Worm (Caenorhabditis elegans) whole organism, L2 larva: Measurements from ENCODE around the gene C49F5.3.

Experiments used
- C34F6.9 ChIP-seq: fragments of 150-350 bp; optimal IDR thresholded peaks from 2 replicates; lab custom pipeline; 2014; ENCODE audit warnings: missing biosample characterization, missing genetic modification characterization
- F13H6.1 ChIP-seq: sonication (generic microtip); optimal IDR thresholded peaks from 2 replicates; lab custom pipeline; 2016; ENCODE audit warnings: missing genetic modification characterization, missing compliant biosample characterization
- R02D3.7 ChIP-seq: fragments of 150-350 bp; optimal IDR thresholded peaks from 2 replicates; lab custom pipeline; 2014; ENCODE audit warnings: missing biosample characterization, missing genetic modification characterization
- Y55F3AM.14 ChIP-seq: fragments of 200-800 bp; sonication (Bioruptor generic); optimal IDR thresholded peaks from 2 replicates; lab custom pipeline; 2018; ENCODE audit warnings: mild to moderate bottlenecking, missing genetic modification characterization, missing compliant biosample characterization
- ZK546.5 ChIP-seq: sonication (generic microtip); optimal IDR thresholded peaks from 2 replicates; lab custom pipeline; 2017; ENCODE audit warnings: missing biosample characterization, missing genetic modification characterization
- alr-1 ChIP-seq: fragments of 150-350 bp; optimal IDR thresholded peaks from 2 replicates; lab custom pipeline; 2014; ENCODE audit warnings: missing biosample characterization, missing genetic modification characterization
- ama-1 ChIP-seq: fragments of 150-350 bp; optimal IDR thresholded peaks from 2 replicates; lab custom pipeline; 2018; ENCODE audit warnings: inconsistent platforms
- blmp-1 ChIP-seq: sonication (generic microtip); optimal IDR thresholded peaks from 2 replicates; lab custom pipeline; 2017; ENCODE audit warnings: missing genetic modification characterization, mild to moderate bottlenecking, missing compliant biosample characterization, antibody characterized with exemption, moderate library complexity; ENCODE audit not compliant: insufficient read depth
- ceh-16 ChIP-seq: fragments of 150-350 bp; optimal IDR thresholded peaks from 2 replicates; lab custom pipeline; 2014; ENCODE audit warnings: missing biosample characterization, missing genetic modification characterization
- ceh-82 ChIP-seq: fragments of 150-350 bp; optimal IDR thresholded peaks from 2 replicates; lab custom pipeline; 2014; ENCODE audit warnings: missing biosample characterization, missing genetic modification characterization
- crh-2 ChIP-seq: sonication (generic microtip); optimal IDR thresholded peaks from 2 replicates; lab custom pipeline; 2017; ENCODE audit warnings: missing biosample characterization, missing genetic modification characterization
- dmd-4 ChIP-seq: sonication (generic microtip); optimal IDR thresholded peaks from 2 replicates; lab custom pipeline; 2017; ENCODE audit warnings: missing biosample characterization, missing genetic modification characterization
- egl-27 ChIP-seq: sonication (generic microtip); optimal IDR thresholded peaks from 3 replicates; lab custom pipeline; 2017; ENCODE audit warnings: missing biosample characterization, missing genetic modification reagents, missing genetic modification characterization
- elt-1 ChIP-seq: fragments of 150-350 bp; optimal IDR thresholded peaks from 2 replicates; lab custom pipeline; 2014; ENCODE audit warnings: missing biosample characterization, missing genetic modification characterization
- elt-3 ChIP-seq: sonication (generic microtip); optimal IDR thresholded peaks from 2 replicates; lab custom pipeline; 2017; ENCODE audit warnings: missing biosample characterization, missing genetic modification characterization
- gmeb-1 ChIP-seq: fragments of 150-350 bp; optimal IDR thresholded peaks from 2 replicates; lab custom pipeline; 2014; ENCODE audit warnings: missing biosample characterization, missing genetic modification characterization
- lin-13 ChIP-seq: fragments of 150-350 bp; optimal IDR thresholded peaks from 2 replicates; lab custom pipeline; 2014; ENCODE audit warnings: missing biosample characterization, missing genetic modification reagents, missing genetic modification characterization
- lin-39 ChIP-seq: fragments of 150-350 bp; optimal IDR thresholded peaks from 2 replicates; lab custom pipeline; 2014; ENCODE audit warnings: missing biosample characterization, missing genetic modification reagents, missing genetic modification characterization
- lsy-2 ChIP-seq, 2 experiments: fragments of 150-350 bp in 1 of 2; sonication (generic microtip) in 1 of 2; optimal IDR thresholded peaks; 2 replicates each; lab custom pipeline; 2014 to 2017; ENCODE audit warnings: missing biosample characterization in 2 of 2, missing genetic modification characterization in 2 of 2
- mab-5 ChIP-seq: fragments of 150-350 bp; optimal IDR thresholded peaks from 2 replicates; lab custom pipeline; 2014; ENCODE audit warnings: missing biosample characterization, missing genetic modification characterization
- mdl-1 ChIP-seq, 2 experiments: fragments of 150-350 bp in 1 of 2; sonication (generic microtip) in 1 of 2; optimal IDR thresholded peaks; 2 replicates each; lab custom pipeline; 2017; ENCODE audit warnings: missing biosample characterization in 2 of 2, missing genetic modification characterization in 2 of 2
- nhr-10 ChIP-seq: sonication (generic microtip); optimal IDR thresholded peaks from 2 replicates; lab custom pipeline; 2017; ENCODE audit warnings: missing biosample characterization, missing genetic modification characterization
- nhr-21 ChIP-seq: fragments of 150-350 bp; optimal IDR thresholded peaks from 2 replicates; lab custom pipeline; 2014; ENCODE audit warnings: missing biosample characterization, missing genetic modification characterization
- nhr-23 ChIP-seq: fragments of 150-350 bp; optimal IDR thresholded peaks from 2 replicates; lab custom pipeline; 2014; ENCODE audit warnings: missing biosample characterization, missing genetic modification reagents, missing genetic modification characterization
- nhr-237 ChIP-seq: fragments of 150-350 bp; optimal IDR thresholded peaks from 2 replicates; lab custom pipeline; 2014; ENCODE audit warnings: missing biosample characterization, missing genetic modification characterization
- nhr-6 ChIP-seq: fragments of 150-350 bp; optimal IDR thresholded peaks from 2 replicates; lab custom pipeline; 2014; ENCODE audit warnings: missing biosample characterization, missing genetic modification characterization
- nhr-77 ChIP-seq: fragments of 150-350 bp; optimal IDR thresholded peaks from 2 replicates; lab custom pipeline; 2014; ENCODE audit warnings: missing biosample characterization, missing genetic modification characterization
- peb-1 ChIP-seq: fragments of 150-350 bp; optimal IDR thresholded peaks from 2 replicates; lab custom pipeline; 2014; ENCODE audit warnings: missing biosample characterization, missing genetic modification characterization
- sem-4 ChIP-seq: fragments of 150-350 bp; optimal IDR thresholded peaks from 2 replicates; lab custom pipeline; 2014; ENCODE audit warnings: missing biosample characterization, missing genetic modification reagents, missing genetic modification characterization
- skn-1 ChIP-seq: sonication (generic microtip); optimal IDR thresholded peaks from 2 replicates; lab custom pipeline; 2017; ENCODE audit warnings: missing biosample characterization, missing genetic modification characterization
- sma-3 ChIP-seq: sonication (generic microtip); optimal IDR thresholded peaks from 2 replicates; lab custom pipeline; 2016; ENCODE audit warnings: missing genetic modification reagents, missing genetic modification characterization, missing compliant biosample characterization
- sma-9 ChIP-seq, 2 experiments: fragments of 150-350 bp in 1 of 2; sonication (generic microtip) in 1 of 2; optimal IDR thresholded peaks; 2 replicates each; lab custom pipeline; 2014 to 2016; ENCODE audit warnings: missing genetic modification characterization in 2 of 2, mild to moderate bottlenecking in 1 of 2, missing biosample characterization in 1 of 2, missing compliant biosample characterization in 1 of 2, missing genetic modification reagents in 1 of 2, moderate library complexity in 1 of 2
- snpc-4 ChIP-seq: fragments of 150-350 bp; optimal IDR thresholded peaks from 2 replicates; lab custom pipeline; 2014; ENCODE audit warnings: missing biosample characterization, missing genetic modification characterization
- unc-39 ChIP-seq: fragments of 150-350 bp; optimal IDR thresholded peaks from 2 replicates; lab custom pipeline; 2014; ENCODE audit warnings: missing biosample characterization, missing genetic modification characterization
- unc-55 ChIP-seq: fragments of 150-350 bp; sonication (generic microtip); optimal IDR thresholded peaks from 3 replicates; lab custom pipeline; 2014; ENCODE audit warnings: missing biosample characterization, missing genetic modification reagents, missing genetic modification characterization
- unc-62 ChIP-seq: fragments of 150-350 bp; optimal IDR thresholded peaks from 2 replicates; lab custom pipeline; 2014; ENCODE audit warnings: missing biosample characterization, missing genetic modification reagents, missing genetic modification characterization
- ztf-1 ChIP-seq: fragments of 200-800 bp; sonication (Bioruptor generic); conservative IDR thresholded peaks from 2 replicates; pipeline ENCODE4 v1.3.6; 2022; ENCODE audit warnings: missing genetic modification characterization, missing compliant biosample characterization
- ztf-11 ChIP-seq: sonication (generic microtip); optimal IDR thresholded peaks from 2 replicates; lab custom pipeline; 2017; ENCODE audit warnings: missing biosample characterization, missing genetic modification characterization
- ztf-4 ChIP-seq: fragments of 150-350 bp; optimal IDR thresholded peaks from 2 replicates; lab custom pipeline; 2014; ENCODE audit warnings: missing biosample characterization, missing genetic modification characterization

The C49F5.3 gene

DNA sequence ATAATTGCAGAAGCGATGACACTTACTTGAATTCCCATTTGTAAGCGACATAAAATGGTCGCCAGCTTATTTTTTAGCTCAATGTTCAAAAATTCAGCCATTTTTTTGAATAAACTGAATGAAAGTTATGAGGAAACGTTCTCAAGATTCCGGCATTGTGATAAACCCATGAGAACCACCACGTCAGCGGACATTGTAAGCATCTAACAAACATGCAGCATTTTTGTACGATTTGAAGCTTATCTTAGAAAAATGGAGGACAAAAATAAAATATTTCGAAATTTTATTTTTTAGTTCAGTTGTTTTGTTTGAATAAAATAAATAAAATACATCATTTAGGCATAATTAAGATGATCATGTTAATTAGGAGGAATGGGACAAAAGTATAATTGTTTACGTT lies 30.2 kb downstream of the C49F5.3 start, which contains the start of gene T08D10.4:
T08D10.4 (minus strand) TSS at position 101 of the 400 bp plus-strand sequence.
- TF ChIP-seq dmd-4 (tag; lab: Kevin White, UChicago), result no peak
- no peak for TF ChIP-seq skn-1 (tag; lab: Kevin White, UChicago)
- TF ChIP-seq alr-1 (tag; lab: Kevin White, UChicago), result no peak
- TF ChIP-seq snpc-4 (tag; lab: Kevin White, UChicago), result no peak
- TF ChIP-seq nhr-77 (tag; lab: Kevin White, UChicago), result no peak
- TF ChIP-seq unc-62 (GFP tag; lab: Kevin White, UChicago), result no peak
- TF ChIP-seq ceh-82 (tag; lab: Kevin White, UChicago), result no peak
- TF ChIP-seq ztf-4 (tag; lab: Kevin White, UChicago), result no peak
- no peak for TF ChIP-seq egl-27 (tag; lab: Kevin White, UChicago)
- no peak for TF ChIP-seq ztf-1 (GFP tag; lab: Robert Waterston, UW)
- no peak for TF ChIP-seq nhr-10 (tag; lab: Kevin White, UChicago)
- TF ChIP-seq lin-39 (tag; lab: Kevin White, UChicago), result no peak
- no peak for TF ChIP-seq ZK546.5 (tag; lab: Kevin White, UChicago)
- TF ChIP-seq lsy-2 (tag; optimal IDR thresholded peaks at IDR 0.05; lab: Kevin White, UChicago), result no peak

- no peak for TF ChIP-seq unc-62 (GFP tag; lab: Kevin White, UChicago)
- no peak for TF ChIP-seq nhr-23
- TF ChIP-seq elt-1 (tag; lab: Kevin White, UChicago), result no peak
- no peak for TF ChIP-seq mdl-1 (tag; optimal IDR thresholded peaks at IDR 0.05; lab: Kevin White, UChicago)
- no peak for TF ChIP-seq unc-55
- TF ChIP-seq ceh-16, result no peak
- TF ChIP-seq ama-1 (lab: Kevin White, UChicago), result no peak
- TF ChIP-seq skn-1 (tag; lab: Kevin White, UChicago), result no peak
- no peak for TF ChIP-seq sma-3 (GFP tag; lab: Kevin White, UChicago)
- no peak for TF ChIP-seq lsy-2 (tag; optimal IDR thresholded peaks at IDR 0.05; lab: Kevin White, UChicago)
- no peak for TF ChIP-seq blmp-1 (tag; lab: Kevin White, UChicago)
- TF ChIP-seq lin-39 (tag; lab: Kevin White, UChicago), result no peak
- TF ChIP-seq unc-39 (tag; lab: Kevin White, UChicago), result no peak
- TF ChIP-seq egl-27 (tag; lab: Kevin White, UChicago), result no peak
- TF ChIP-seq crh-2, result no peak
- no peak for TF ChIP-seq elt-3 (tag; lab: Kevin White, UChicago)
- no peak for TF ChIP-seq nhr-6 (tag; lab: Kevin White, UChicago)
Observed at ce11 chrX:11952129-11952528, 31.3 kb downstream of the C49F5.3 start.

DNA sequence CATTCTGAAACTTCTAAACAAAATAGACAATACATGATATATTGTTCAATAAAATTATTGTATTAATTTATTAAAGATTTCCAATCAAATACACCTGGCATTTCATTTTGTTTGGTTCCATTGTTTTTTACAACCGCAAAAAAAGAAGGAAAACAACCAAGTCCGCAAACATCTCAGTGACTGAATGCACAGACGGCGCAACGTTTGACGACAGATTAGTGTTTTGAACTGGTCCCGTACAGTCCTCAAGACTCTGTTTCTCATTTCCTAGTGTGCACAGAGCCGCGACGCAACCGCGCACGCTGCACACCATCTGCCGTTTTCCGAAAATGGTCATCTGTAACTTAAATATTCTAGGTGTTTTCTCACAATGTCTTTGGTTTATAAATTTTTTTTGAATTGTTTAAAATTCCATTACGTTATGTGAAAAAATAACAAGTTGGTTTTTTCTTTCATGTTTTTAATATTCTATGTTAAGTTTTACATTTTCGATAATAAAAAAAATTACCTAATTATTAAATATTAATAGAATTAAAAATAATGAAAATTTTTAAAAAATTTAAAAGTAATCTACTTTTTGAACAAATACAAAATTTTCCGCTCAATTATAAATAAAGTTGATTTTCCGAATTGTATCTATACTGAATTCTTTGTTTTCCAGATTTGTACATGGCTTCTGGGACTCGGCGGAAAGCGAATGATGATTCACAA lies 35.1 kb downstream of the C49F5.3 start, which contains the start of gene lsd-1:
lsd-1 (plus strand) TSS at position 661 of the 711 bp plus-strand sequence.
- TF ChIP-seq nhr-21 (no peak), lin-13 (GFP tag; lab: Kevin White, UChicago) (peak; percentile 2), F13H6.1 (tag; lab: Kevin White, UChicago) (peak; percentile 37), mab-5 (tag; lab: Kevin White, UChicago) (no peak), ztf-11 (tag; lab: Kevin White, UChicago) (no peak), sma-9 (GFP tag; optimal IDR thresholded peaks at IDR 0.05; lab: Kevin White, UChicago) (peak; percentile 47), sma-9 (tag; optimal IDR thresholded peaks at IDR 0.05; lab: Kevin White, UChicago) (no peak), elt-3 (tag; lab: Kevin White, UChicago) (no peak), sma-3 (GFP tag; lab: Kevin White, UChicago) (peak; percentile 4), alr-1 (tag; lab: Kevin White, UChicago) (no peak), egl-27 (tag; lab: Kevin White, UChicago) (no peak), Y55F3AM.14 (GFP tag; lab: Kevin White, UChicago) (no peak), R02D3.7 (tag; lab: Kevin White, UChicago) (no peak), C34F6.9 (tag; lab: Kevin White, UChicago) (peak; percentile 31), skn-1 (tag; lab: Kevin White, UChicago) (no peak), elt-1 (tag; lab: Kevin White, UChicago) (no peak), unc-55 (no peak), ceh-82 (tag; lab: Kevin White, UChicago) (no peak), blmp-1 (tag; lab: Kevin White, UChicago) (no peak), nhr-23 (no peak), unc-62 (GFP tag; lab: Kevin White, UChicago) (no peak), sem-4 (peak; percentile 22), peb-1 (tag; lab: Kevin White, UChicago) (no peak), unc-39 (tag; lab: Kevin White, UChicago) (no peak), lsy-2 (tag; optimal IDR thresholded peaks at IDR 0.05; lab: Kevin White, UChicago) (no peak), gmeb-1 (no peak), nhr-77 (tag; lab: Kevin White, UChicago) (no peak), ztf-1 (GFP tag; lab: Robert Waterston, UW) (no peak), dmd-4 (tag; lab: Kevin White, UChicago) (no peak), nhr-237 (no peak), nhr-10 (tag; lab: Kevin White, UChicago) (no peak)
